Fruit fly (Drosophila melanogaster) whole organism, wandering third instar larva: ENCODE measurements around the gene Eig71Ea.

Experiments
- Abd-B ChIP-seq: fragments of >200 bp; optimal IDR thresholded peaks from 2 replicates; lab custom pipeline; 2017; ENCODE audit warnings: missing biosample characterization, missing genetic modification characterization
- CG32264 ChIP-seq: fragments of 200-800 bp; sonication (Bioruptor generic); optimal IDR thresholded peaks from 2 replicates; lab custom pipeline; 2016; ENCODE audit warnings: missing biosample characterization, missing genetic modification characterization
- CG9705 ChIP-seq: fragments of 200-800 bp; sonication (Bioruptor generic); optimal IDR thresholded peaks from 2 replicates; lab custom pipeline; 2018; ENCODE audit warnings: missing biosample characterization, mild to moderate bottlenecking, missing genetic modification characterization
- CrebA ChIP-seq: fragments of 200-800 bp; sonication (Bioruptor generic); optimal IDR thresholded peaks from 2 replicates; lab custom pipeline; 2016; ENCODE audit warnings: missing biosample characterization, mild to moderate bottlenecking, missing genetic modification characterization, borderline replicate concordance
- Dfd ChIP-seq: fragments of >200 bp; optimal IDR thresholded peaks from 2 replicates; lab custom pipeline; 2017; ENCODE audit warnings: missing biosample characterization, missing genetic modification characterization
- Dif ChIP-seq: fragments of 200-275, 200-300 bp; sonication (Bioruptor generic); optimal IDR thresholded peaks from 2 replicates; lab custom pipeline; 2018; ENCODE audit warnings: missing biosample characterization, missing genetic modification characterization; ENCODE audit not compliant: partially characterized antibody
- GATAd ChIP-seq: sonication (Bioruptor generic); optimal IDR thresholded peaks from 2 replicates; lab custom pipeline; 2016; ENCODE audit warnings: missing biosample characterization, missing genetic modification characterization
- HLH106 ChIP-seq: fragments of 200-800 bp; optimal IDR thresholded peaks from 3 replicates; lab custom pipeline; 2019; ENCODE audit warnings: missing biosample characterization, mild to moderate bottlenecking, missing genetic modification characterization, moderate library complexity
- Hnf4 ChIP-seq: fragments of 200-800 bp; sonication (Bioruptor generic); optimal IDR thresholded peaks from 2 replicates; lab custom pipeline; 2016; ENCODE audit warnings: missing biosample characterization, mild to moderate bottlenecking, missing genetic modification characterization
- Hr78 ChIP-seq: fragments of >200 bp; optimal IDR thresholded peaks from 2 replicates; lab custom pipeline; 2017; ENCODE audit warnings: missing biosample characterization, missing genetic modification characterization
- Hr83 ChIP-seq: fragments of 200-300 bp; sonication (Bioruptor generic); optimal IDR thresholded peaks from 2 replicates; lab custom pipeline; 2016; ENCODE audit warnings: missing biosample characterization, mild to moderate bottlenecking, missing genetic modification characterization, moderate library complexity; ENCODE audit not compliant: poor library complexity, severe bottlenecking
- Jra ChIP-seq: sonication (Bioruptor generic); optimal IDR thresholded peaks from 2 replicates; lab custom pipeline; 2016; ENCODE audit warnings: missing biosample characterization, missing genetic modification characterization
- Mio ChIP-seq: sonication (Bioruptor generic); optimal IDR thresholded peaks from 2 replicates; lab custom pipeline; 2016; ENCODE audit warnings: missing biosample characterization, missing genetic modification characterization
- Myc ChIP-seq: fragments of >200 bp; optimal IDR thresholded peaks from 2 replicates; lab custom pipeline; 2017
- N ChIP-seq: fragments of >200 bp; optimal IDR thresholded peaks from 2 replicates; lab custom pipeline; 2018; ENCODE audit warnings: missing biosample characterization, missing external identifiers, missing genetic modification characterization
- OdsH ChIP-seq: fragments of 200-800 bp; sonication (Bioruptor generic); optimal IDR thresholded peaks from 2 replicates; lab custom pipeline; 2016; ENCODE audit warnings: missing biosample characterization, mild to moderate bottlenecking, missing genetic modification characterization
- Rel ChIP-seq, 2 experiments: fragments of 200-800 bp; sonication (Bioruptor generic) in 1 of 2; optimal IDR thresholded peaks; 2 replicates in 1 of 2; 3 replicates in 1 of 2; lab custom pipeline; 2016 to 2019; ENCODE audit warnings: mild to moderate bottlenecking in 2 of 2, missing biosample characterization in 2 of 2, missing genetic modification characterization in 2 of 2, moderate library complexity in 1 of 2
- Sp1 ChIP-seq: fragments of 200-800 bp; sonication (Bioruptor generic); optimal IDR thresholded peaks from 3 replicates; lab custom pipeline; 2019; ENCODE audit warnings: missing biosample characterization, mild to moderate bottlenecking, missing genetic modification characterization, moderate library complexity
- Vsx2 ChIP-seq: fragments of 200-300, 225-300 bp; sonication (Bioruptor generic); optimal IDR thresholded peaks from 2 replicates; lab custom pipeline; 2018; ENCODE audit warnings: missing biosample characterization, missing genetic modification characterization; ENCODE audit not compliant: partially characterized antibody
- br ChIP-seq: fragments of 200-800 bp; sonication (Bioruptor generic); optimal IDR thresholded peaks from 2 replicates; lab custom pipeline; 2016; ENCODE audit warnings: missing biosample characterization, missing genetic modification characterization
- brk ChIP-seq: fragments of 200-800 bp; sonication (Bioruptor generic); optimal IDR thresholded peaks from 2 replicates; lab custom pipeline; 2016; ENCODE audit warnings: missing biosample characterization, mild to moderate bottlenecking, missing genetic modification characterization
- dl ChIP-seq, 2 experiments: fragments of 175-275, 200-275 bp in 1 of 2; fragments of 200-275 bp in 1 of 2; sonication (Bioruptor generic); optimal IDR thresholded peaks; lab custom pipeline; 2018; ENCODE audit warnings: mild to moderate bottlenecking in 2 of 2, missing biosample characterization in 2 of 2, missing genetic modification characterization in 2 of 2, moderate library complexity in 2 of 2; ENCODE audit not compliant: partially characterized antibody in 2 of 2, insufficient read depth in 1 of 2
- dmrt93B ChIP-seq: fragments of 200-800 bp; sonication (Bioruptor generic); optimal IDR thresholded peaks from 2 replicates; lab custom pipeline; 2018; ENCODE audit warnings: missing biosample characterization, mild to moderate bottlenecking, missing genetic modification characterization
- dsf ChIP-seq: sonication (Bioruptor generic); optimal IDR thresholded peaks from 2 replicates; lab custom pipeline; 2016; ENCODE audit warnings: missing biosample characterization, missing genetic modification characterization, borderline replicate concordance
- ey ChIP-seq: fragments of 200-800 bp; sonication (Bioruptor generic); optimal IDR thresholded peaks from 2 replicates; lab custom pipeline; 2016; ENCODE audit warnings: missing biosample characterization, missing genetic modification characterization
- foxo ChIP-seq, 2 experiments: fragments of 200-800 bp; sonication (Bioruptor generic); optimal IDR thresholded peaks; 2 replicates in 1 of 2; 3 replicates in 1 of 2; lab custom pipeline; 2016 to 2017; ENCODE audit warnings: missing biosample characterization in 2 of 2, missing genetic modification characterization in 2 of 2
- fru ChIP-seq: fragments of 200-800 bp; sonication (Bioruptor generic); optimal IDR thresholded peaks from 3 replicates; lab custom pipeline; 2016; ENCODE audit warnings: missing biosample characterization, mild to moderate bottlenecking, missing genetic modification characterization
- h ChIP-seq: fragments of 200-800 bp; sonication (Bioruptor generic); optimal IDR thresholded peaks from 3 replicates; lab custom pipeline; 2016; ENCODE audit warnings: missing biosample characterization, mild to moderate bottlenecking, missing genetic modification characterization
- jim ChIP-seq: fragments of 175-275, 200-325 bp; sonication (Bioruptor generic); optimal IDR thresholded peaks from 2 replicates; lab custom pipeline; 2016; ENCODE audit warnings: missing biosample characterization, mild to moderate bottlenecking, missing genetic modification characterization
- lola ChIP-seq: fragments of >200 bp; optimal IDR thresholded peaks from 2 replicates; lab custom pipeline; 2017; ENCODE audit warnings: missing biosample characterization, missing genetic modification characterization
- pan ChIP-seq: fragments of >200 bp; optimal IDR thresholded peaks from 2 replicates; lab custom pipeline; 2017
- psq ChIP-seq: fragments of 200-800 bp; sonication (Bioruptor generic); optimal IDR thresholded peaks from 3 replicates; lab custom pipeline; 2017; ENCODE audit warnings: missing biosample characterization, mild to moderate bottlenecking, missing genetic modification characterization, moderate library complexity
- rgr ChIP-seq: fragments of 200-800 bp; sonication (Bioruptor generic); optimal IDR thresholded peaks from 3 replicates; lab custom pipeline; 2016; ENCODE audit warnings: missing biosample characterization, mild to moderate bottlenecking, missing genetic modification characterization
- sage ChIP-seq: fragments of 200-800 bp; sonication (Bioruptor generic); optimal IDR thresholded peaks from 2 replicates; lab custom pipeline; 2016; ENCODE audit warnings: missing biosample characterization, mild to moderate bottlenecking, missing genetic modification characterization
- sv ChIP-seq: fragments of 200-800 bp; sonication (Bioruptor generic); optimal IDR thresholded peaks from 3 replicates; lab custom pipeline; 2016; ENCODE audit warnings: missing biosample characterization, missing genetic modification characterization
- tai ChIP-seq: sonication (Bioruptor generic); optimal IDR thresholded peaks from 2 replicates; lab custom pipeline; 2016; ENCODE audit warnings: missing biosample characterization, missing genetic modification characterization
- usp ChIP-seq: fragments of >200 bp; optimal IDR thresholded peaks from 2 replicates; lab custom pipeline; 2017; ENCODE audit warnings: missing biosample characterization, missing genetic modification characterization
- woc ChIP-seq: sonication (Bioruptor generic); optimal IDR thresholded peaks from 2 replicates; lab custom pipeline; 2016; ENCODE audit warnings: missing biosample characterization, mild to moderate bottlenecking, missing genetic modification characterization

The Eig71Ea gene

dm6 chr3L:15624944-15625610 lies 24.4 kb downstream of the Eig71Ea start:
- TF ChIP-seq Dfd (GFP tag; lab: Kevin White, UChicago) (no peak), Dif (peak; percentile 8), dl (GFP tag; optimal IDR thresholded peaks at IDR 0.05; lab: Kevin White, UChicago; ENCODE audit: insufficient read depth in 1 of 2, partially characterized antibody in 2 of 2) (no peak), brk (GFP tag; lab: Kevin White, UChicago) (no peak), CrebA (GFP tag; lab: Kevin White, UChicago) (no peak), br (GFP tag; lab: Kevin White, UChicago) (no peak), CG32264 (GFP tag; lab: Kevin White, UChicago) (no peak), Hr83 (GFP tag; lab: Kevin White, UChicago) (peak; percentile 11), jim (GFP tag; lab: Kevin White, UChicago) (peak; percentile 32), dmrt93B (GFP tag; lab: Kevin White, UChicago) (no peak), Rel (GFP tag; optimal IDR thresholded peaks at IDR 0.05; lab: Kevin White, UChicago) (peak; percentile 9), Rel (tag; optimal IDR thresholded peaks at IDR 0.05; lab: Kevin White, UChicago) (no peak), HLH106 (tag; lab: Kevin White, UChicago) (no peak)
- TF ChIP-seq, all 38 proteins: peak for 4

DNA sequence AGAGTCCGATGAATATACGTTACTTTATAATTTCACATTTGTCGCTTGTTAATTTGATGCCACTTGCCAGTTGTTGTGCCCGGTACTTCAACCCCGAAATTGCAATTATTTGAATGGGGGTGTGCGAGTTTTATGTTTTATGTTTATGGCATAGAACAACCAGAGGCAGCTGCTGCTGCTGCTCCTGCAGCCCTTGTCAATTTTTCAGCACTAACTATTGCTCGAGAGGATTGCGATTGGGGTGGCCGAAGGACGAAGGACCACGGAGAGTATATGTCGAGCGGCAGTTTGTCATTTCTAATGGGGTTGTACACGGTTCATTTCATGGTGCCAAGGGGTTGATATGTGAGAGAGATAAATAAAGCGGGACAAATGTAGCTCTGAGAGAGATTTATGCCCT lies 25.4 kb downstream of the Eig71Ea start:
- no peak for TF ChIP-seq tai
- no peak for TF ChIP-seq psq (GFP tag; lab: Kevin White, UChicago)
- no peak for TF ChIP-seq rgr (GFP tag; lab: Kevin White, UChicago)
- no peak for TF ChIP-seq Jra (GFP tag; lab: Kevin White, UChicago)
- no peak for TF ChIP-seq brk (GFP tag; lab: Kevin White, UChicago)
- no peak for TF ChIP-seq GATAd (GFP tag; lab: Kevin White, UChicago)
- TF ChIP-seq Hr83 (GFP tag; lab: Kevin White, UChicago): no peak
- no peak for TF ChIP-seq Myc (lab: Kevin White, UChicago)
- TF ChIP-seq sv (GFP tag; lab: Kevin White, UChicago): no peak

DNA sequence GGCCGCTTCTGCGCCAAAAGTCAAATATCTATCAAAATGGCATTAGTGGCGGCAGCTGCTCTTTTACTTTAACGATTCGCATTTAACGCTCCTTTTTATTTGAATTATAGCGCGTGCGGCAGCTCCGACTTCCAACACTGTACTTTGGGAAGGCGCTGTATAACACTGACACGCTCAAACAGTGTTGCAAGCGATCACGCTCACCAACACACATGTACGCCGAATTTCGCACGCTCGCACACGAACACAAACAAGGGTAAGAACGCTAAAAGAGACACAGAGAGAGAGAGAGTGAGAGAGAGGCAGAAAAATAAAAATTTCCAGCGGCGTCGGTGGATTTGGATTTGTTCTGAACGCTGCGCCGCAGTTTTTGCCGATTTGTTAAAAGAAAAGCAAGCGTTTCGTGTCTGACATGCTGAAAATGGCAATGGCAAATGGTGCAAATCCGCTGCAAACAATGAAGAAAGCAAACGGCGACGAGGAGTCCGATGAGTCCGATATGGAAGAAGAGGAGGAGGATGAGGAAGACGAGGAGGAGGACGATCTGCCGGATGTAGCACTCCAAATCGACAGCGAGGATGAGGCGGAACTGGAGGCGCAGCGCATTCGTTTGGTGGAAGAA lies 29.7 kb downstream of the Eig71Ea start, which contains the start of gene Phs:
Gene Phs, plus strand, starts transcription at position 276 of the 622 bp plus-strand sequence.
- TF ChIP-seq pan (lab: Kevin White, UChicago): no peak
- peak; percentile 81 for TF ChIP-seq Mio
- TF ChIP-seq jim (GFP tag; lab: Kevin White, UChicago): peak; percentile 26
- TF ChIP-seq ey (GFP tag; lab: Kevin White, UChicago): peak; percentile 88
- peak; percentile 94 for TF ChIP-seq h (GFP tag; lab: Kevin White, UChicago)
- peak; percentile 95 for TF ChIP-seq tai
- no peak for TF ChIP-seq Rel (GFP tag; optimal IDR thresholded peaks at IDR 0.05; lab: Kevin White, UChicago)
- TF ChIP-seq Rel (tag; optimal IDR thresholded peaks at IDR 0.05; lab: Kevin White, UChicago): peak; percentile 82
- TF ChIP-seq usp (GFP tag; lab: Kevin White, UChicago): no peak
- no peak for TF ChIP-seq Hr78
- peak; percentile 98 for TF ChIP-seq Hnf4 (GFP tag; lab: Kevin White, UChicago)
- TF ChIP-seq sage (GFP tag; lab: Kevin White, UChicago): peak; percentile 55
- peak; percentile 71 for TF ChIP-seq Sp1 (GFP tag; lab: Kevin White, UChicago)
- peak; percentile 87 for TF ChIP-seq psq (GFP tag; lab: Kevin White, UChicago)
- TF ChIP-seq Dif: peak; percentile 67
- no peak for TF ChIP-seq Dfd (GFP tag; lab: Kevin White, UChicago)
- TF ChIP-seq foxo (GFP tag; optimal IDR thresholded peaks at IDR 0.05; lab: Kevin White, UChicago): peak; percentile 64 to 95
- TF ChIP-seq dsf (GFP tag; lab: Kevin White, UChicago): peak; percentile 85
- peak; percentile 28 for TF ChIP-seq CrebA (GFP tag; lab: Kevin White, UChicago)
- TF ChIP-seq N (GFP tag; lab: Kevin White, UChicago): peak; percentile 29
- peak; percentile 94 for TF ChIP-seq br (GFP tag; lab: Kevin White, UChicago)
- TF ChIP-seq Jra (GFP tag; lab: Kevin White, UChicago): peak; percentile 94
- TF ChIP-seq fru (GFP tag; lab: Kevin White, UChicago): peak; percentile 87
- no peak for TF ChIP-seq Abd-B
- TF ChIP-seq Vsx2 (GFP tag; lab: Kevin White, UChicago): peak; percentile 48
- TF ChIP-seq dl (GFP tag; optimal IDR thresholded peaks at IDR 0.05; lab: Kevin White, UChicago; ENCODE audit: insufficient read depth in 1 of 2, partially characterized antibody in 2 of 2): peak; percentile 21 to 62
- no peak for TF ChIP-seq lola (GFP tag; lab: Kevin White, UChicago)
- peak; percentile 81 for TF ChIP-seq GATAd (GFP tag; lab: Kevin White, UChicago)
- TF ChIP-seq sv (GFP tag; lab: Kevin White, UChicago): peak; percentile 70
- peak; percentile 60 for TF ChIP-seq woc
- TF ChIP-seq CG32264 (GFP tag; lab: Kevin White, UChicago): peak; percentile 89
- TF ChIP-seq dmrt93B (GFP tag; lab: Kevin White, UChicago): peak; percentile 78
- TF ChIP-seq Myc (lab: Kevin White, UChicago): peak; percentile 23
- TF ChIP-seq OdsH (GFP tag; lab: Kevin White, UChicago): peak; percentile 79
- TF ChIP-seq rgr (GFP tag; lab: Kevin White, UChicago): peak; percentile 95
- peak; percentile 99 for TF ChIP-seq Hr83 (GFP tag; lab: Kevin White, UChicago)
- peak; percentile 73 for TF ChIP-seq HLH106 (tag; lab: Kevin White, UChicago)
- TF ChIP-seq brk (GFP tag; lab: Kevin White, UChicago): peak; percentile 85
- TF ChIP-seq CG9705: peak; percentile 78
